Fruit fly (Drosophila melanogaster): Measurements from ENCODE around the gene CG14238.

CG14238 gene

DNA sequence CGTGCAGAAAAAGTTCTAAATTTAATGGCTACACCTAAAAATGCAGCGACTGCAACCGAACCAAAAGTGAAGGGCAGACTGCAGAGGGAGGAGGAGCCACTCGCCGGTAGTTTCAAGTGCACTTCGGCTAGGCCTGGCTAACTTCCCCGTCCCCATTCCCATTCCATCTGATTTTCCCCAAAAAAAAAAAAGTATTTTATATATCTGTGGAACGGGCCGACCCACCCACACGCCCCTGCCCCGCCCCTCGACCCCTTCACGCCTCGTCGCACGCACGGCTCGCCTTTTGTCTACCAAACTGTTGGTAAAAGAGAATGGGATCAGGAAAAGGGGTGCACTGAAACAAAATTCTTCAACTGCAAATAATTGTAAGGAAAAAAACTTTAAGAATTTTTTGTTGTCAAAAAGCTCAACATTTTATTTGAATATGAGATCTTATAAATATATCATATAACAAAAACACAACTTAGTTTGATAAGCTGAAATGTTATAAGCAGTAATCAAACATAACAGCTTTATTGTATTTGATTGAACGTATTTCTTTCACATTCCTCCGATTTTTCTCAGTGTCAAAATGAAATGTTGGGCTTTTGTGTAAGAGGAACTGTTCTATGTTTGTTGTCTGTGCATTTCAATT lies 14.1 kb upstream of the CG14238 start (continued):
- TF ChIP-seq hth (optimal IDR thresholded peaks at IDR 0.05) (no peak), usp (GFP tag; optimal IDR thresholded peaks at IDR 0.05) (no peak), sd (tag; optimal IDR thresholded peaks at IDR 0.05) (peak; percentile 3), oc (tag; optimal IDR thresholded peaks at IDR 0.05) (no peak), CG4424 (GFP tag; optimal IDR thresholded peaks at IDR 0.05) (peak; percentile 72), CG4854 (GFP tag; optimal IDR thresholded peaks at IDR 0.05) (no peak), CG33213 (GFP tag; optimal IDR thresholded peaks at IDR 0.05) (no peak), CG16813 (GFP tag; IDR thresholded peaks at IDR 0.05; ENCODE audit: partially characterized antibody) (no peak), CG18764 (GFP tag; optimal IDR thresholded peaks at IDR 0.05) (peak; percentile 40), org-1 (GFP tag; optimal IDR thresholded peaks at IDR 0.05) (peak; percentile 46), CG9727 (GFP tag; optimal IDR thresholded peaks at IDR 0.05) (peak; percentile 45), Nf-YB (GFP tag; optimal IDR thresholded peaks at IDR 0.05) (peak; percentile 14), CG12155 (GFP tag; optimal IDR thresholded peaks at IDR 0.05) (no peak), ranshi (GFP tag; IDR thresholded peaks at IDR 0.05) (no peak), Hr51 (GFP tag; optimal IDR thresholded peaks at IDR 0.05) (peak in 1 of 2 experiments; percentile 54), CG14965 (GFP tag; optimal IDR thresholded peaks at IDR 0.05; ENCODE audit: borderline replicate concordance) (no peak), jing (GFP tag; optimal IDR thresholded peaks at IDR 0.05) (no peak), CG17912 (GFP tag; optimal IDR thresholded peaks at IDR 0.05) (no peak), tup (GFP tag; optimal IDR thresholded peaks at IDR 0.05) (no peak), H2.0 (GFP tag; IDR thresholded peaks at IDR 0.05) (no peak), CG6272 (GFP tag; IDR thresholded peaks at IDR 0.05) (no peak), Sin3A (optimal IDR thresholded peaks at IDR 0.05) (no peak), CG8359 (GFP tag; optimal IDR thresholded peaks at IDR 0.05; ENCODE audit: borderline replicate concordance) (peak; percentile 40), CG2120 (GFP tag; optimal IDR thresholded peaks at IDR 0.05) (no peak), nmo (GFP tag; optimal IDR thresholded peaks at IDR 0.05) (peak; percentile 89), C15 (GFP tag; IDR thresholded peaks at IDR 0.05) (no peak), CG17829 (tag; optimal IDR thresholded peaks at IDR 0.05) (peak; percentile 69), CG10431 (GFP tag; optimal IDR thresholded peaks at IDR 0.05) (no peak), lov (optimal IDR thresholded peaks at IDR 0.05) (no peak), lov (GFP tag; IDR thresholded peaks at IDR 0.05) (no peak), CG4282 (GFP tag; optimal IDR thresholded peaks at IDR 0.05) (no peak), Fer1 (GFP tag; optimal IDR thresholded peaks at IDR 0.05) (no peak), Ada2b (GFP tag; IDR thresholded peaks at IDR 0.05) (peak; percentile 27; the same call in 1 of the 2 replicates), CG32772 (GFP tag; IDR thresholded peaks at IDR 0.05) (peak; percentile 32; the same call in 1 of the 2 replicates), CG7556 (GFP tag; optimal IDR thresholded peaks at IDR 0.05) (peak; percentile 62), CrebB (tag; optimal IDR thresholded peaks at IDR 0.05) (no peak), dmrt99B (tag; optimal IDR thresholded peaks at IDR 0.05) (peak; percentile 77), CG5953 (GFP tag; IDR thresholded peaks at IDR 0.05) (no peak), CG15696 (tag; optimal IDR thresholded peaks at IDR 0.05) (peak; percentile 1), CG2678 (tag; optimal IDR thresholded peaks at IDR 0.05) (peak; percentile 84), toy (GFP tag; IDR thresholded peaks at IDR 0.05) (no peak), Myb (GFP tag; optimal IDR thresholded peaks at IDR 0.05) (no peak), CG4617 (GFP tag; optimal IDR thresholded peaks at IDR 0.05; ENCODE audit: borderline replicate concordance) (no peak), salm (tag; optimal IDR thresholded peaks at IDR 0.05) (no peak), kay (GFP tag; optimal IDR thresholded peaks at IDR 0.05) (no peak), disco-r (GFP tag; optimal IDR thresholded peaks at IDR 0.05) (no peak), H15 (GFP tag; IDR thresholded peaks at IDR 0.05) (0 out of 3 replicates have a peak, but pooled peaks have one; percentile 22), CG7963 (GFP tag; IDR thresholded peaks at IDR 0.05; ENCODE audit: partially characterized antibody) (no peak), so (GFP tag; IDR thresholded peaks at IDR 0.05) (0 out of 3 replicates have a peak, but pooled peaks have one; percentile 34), MTF-1 (GFP tag; optimal IDR thresholded peaks at IDR 0.05; ENCODE audit: borderline replicate concordance) (no peak), klu (GFP tag; IDR thresholded peaks at IDR 0.05) (no peak)

All from whole organism, embryonic.